Fruit fly (Drosophila melanogaster) Kc167 (cell line): ENCODE measurements around the gene CG11382.

Source experiments
- Myc ChIP-seq: fragments of >200 bp; optimal IDR thresholded peaks from 2 replicates; lab custom pipeline; 2017; ENCODE audit warnings: missing external identifiers
- Sin3A ChIP-seq: fragments of >200 bp; optimal IDR thresholded peaks from 2 replicates; lab custom pipeline; 2018; ENCODE audit warnings: missing external identifiers
- h ChIP-seq: fragments of >200 bp; optimal IDR thresholded peaks from 3 replicates; lab custom pipeline; 2018; ENCODE audit warnings: missing external identifiers
- insv ChIP-seq: fragments of >200 bp; optimal IDR thresholded peaks from 3 replicates; lab custom pipeline; 2018; ENCODE audit warnings: missing external identifiers
- psq ChIP-seq: fragments of >200 bp; optimal IDR thresholded peaks from 2 replicates; lab custom pipeline; 2017; ENCODE audit warnings: missing external identifiers
- ttk ChIP-seq: sonication (Bioruptor generic); optimal IDR thresholded peaks from 2 replicates; lab custom pipeline; 2017; ENCODE audit warnings: missing external identifiers

Gene CG11382

DNA sequence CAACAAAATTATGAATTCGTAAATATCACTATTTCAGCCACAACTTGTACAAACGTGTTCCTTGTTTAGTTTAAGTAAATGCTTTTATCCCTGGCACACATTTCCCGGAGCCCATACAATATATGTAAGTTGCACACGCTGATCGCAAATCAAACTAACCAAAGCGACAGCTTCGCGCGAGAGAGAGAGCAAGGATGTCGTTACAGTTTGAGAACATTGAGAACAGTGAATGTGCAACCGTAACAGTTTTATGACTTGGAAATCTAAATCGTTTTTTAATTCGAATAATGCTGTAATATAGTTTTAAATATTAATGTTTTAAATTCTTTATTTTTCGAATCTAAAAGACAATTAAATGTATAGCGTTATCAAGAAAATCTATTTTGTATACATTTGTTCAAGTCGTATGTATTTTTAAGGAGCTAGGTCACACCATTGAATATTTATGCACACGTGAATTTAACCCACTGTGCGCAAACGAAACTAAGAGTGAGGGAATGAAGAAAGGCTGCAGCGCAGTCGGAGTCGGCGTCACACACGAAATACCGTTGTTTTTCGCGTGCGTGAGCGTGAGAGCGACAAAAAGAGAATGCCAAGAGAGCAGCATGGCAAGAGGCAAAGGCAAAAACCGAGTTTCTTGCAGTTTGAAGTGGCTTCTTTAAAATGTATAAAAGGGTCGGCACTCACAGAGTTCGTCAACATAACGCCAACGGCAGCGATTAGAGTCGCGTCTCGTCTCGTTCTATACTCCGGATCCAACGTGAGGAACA is at the start of gene CG11382:
TSS of gene CG11382 (plus strand) at position 720 of the 770 bp plus-strand sequence.
- TF ChIP-seq ttk (lab: Kevin White, UChicago) (no peak), h (no peak), Sin3A (lab: Kevin White, UChicago) (no peak)

DNA sequence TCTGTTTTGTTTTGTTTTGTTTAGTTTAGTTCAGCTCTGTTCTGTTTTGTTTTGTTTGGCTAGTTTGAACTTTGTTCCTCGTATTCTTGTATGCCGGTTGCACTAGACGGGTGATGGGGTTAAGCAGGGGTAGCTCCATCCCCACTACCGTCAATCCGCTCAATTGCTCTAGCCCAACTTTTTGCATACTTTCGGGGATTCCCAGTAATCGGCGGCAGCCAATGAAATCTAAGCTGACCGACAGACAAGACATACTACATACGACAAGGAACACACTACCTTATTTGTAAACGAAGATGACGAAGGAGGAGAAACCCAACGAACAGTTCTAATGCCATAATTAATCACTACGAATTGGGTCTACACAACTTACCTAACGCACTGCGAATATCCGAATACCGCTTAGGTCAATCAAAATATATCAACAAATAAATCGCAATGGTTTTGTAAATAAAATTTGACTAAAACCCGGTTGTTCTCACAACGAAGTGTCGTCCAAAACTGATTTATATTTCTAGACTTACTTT is 47.8 kb upstream of the CG11382 start, which contains the start of gene eIF4E7:
TSS of gene eIF4E7 (minus strand) at position 477 of the 527 bp plus-strand sequence.
- TF ChIP-seq h (no peak), psq (lab: Kevin White, UChicago) (no peak), insv (lab: Kevin White, UChicago) (no peak), Myc (no peak), ttk (lab: Kevin White, UChicago) (no peak), Sin3A (lab: Kevin White, UChicago) (no peak)

DNA sequence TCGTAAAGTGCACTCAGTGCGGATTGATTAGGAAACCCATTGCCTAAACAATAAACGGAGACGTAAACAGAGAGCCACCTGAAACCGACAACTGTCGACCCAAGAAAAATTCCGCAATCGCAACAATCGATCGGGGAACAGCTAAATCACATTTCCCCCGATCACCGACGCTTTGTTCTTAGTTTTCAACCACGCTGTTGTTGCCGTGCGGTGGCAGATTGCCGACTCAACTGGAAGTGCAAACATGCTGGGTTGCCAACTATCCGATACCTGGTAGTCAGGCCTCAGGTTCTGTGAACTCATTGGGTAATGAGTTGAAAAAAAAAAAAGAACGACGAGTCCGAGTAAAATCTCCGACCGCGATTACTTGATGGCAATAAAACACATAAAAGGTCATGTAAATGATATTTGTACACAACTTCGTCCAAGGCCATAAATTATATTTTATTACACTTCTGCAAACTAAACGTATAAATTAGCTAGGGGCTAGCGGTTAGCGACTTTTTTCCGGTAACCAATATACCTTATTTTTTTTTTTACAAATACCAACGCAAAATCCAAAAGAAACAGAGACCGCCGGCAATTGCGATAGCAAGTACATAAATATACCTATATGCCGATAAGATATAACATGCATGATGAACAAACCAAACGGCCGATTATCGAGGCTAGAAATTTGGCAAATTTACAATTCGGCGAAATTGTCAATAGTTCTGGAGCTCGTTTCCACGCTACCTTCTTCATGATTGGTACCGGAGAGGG is 39.5 kb upstream of the CG11382 start, which contains the start of gene CG11378:
TSS of gene CG11378 (plus strand) at position 712 of the 762 bp plus-strand sequence.
- TF ChIP-seq h (no peak), insv (lab: Kevin White, UChicago) (no peak), Sin3A (lab: Kevin White, UChicago) (no peak), ttk (lab: Kevin White, UChicago) (no peak), psq (lab: Kevin White, UChicago) (no peak), Myc (no peak)

- TF ChIP-seq Sin3A (lab: Kevin White, UChicago) (no peak), h (no peak), psq (lab: Kevin White, UChicago) (no peak)
These were observed 38.8 kb upstream of the CG11382 start for dm6 chrX:1171018-1171417.

DNA sequence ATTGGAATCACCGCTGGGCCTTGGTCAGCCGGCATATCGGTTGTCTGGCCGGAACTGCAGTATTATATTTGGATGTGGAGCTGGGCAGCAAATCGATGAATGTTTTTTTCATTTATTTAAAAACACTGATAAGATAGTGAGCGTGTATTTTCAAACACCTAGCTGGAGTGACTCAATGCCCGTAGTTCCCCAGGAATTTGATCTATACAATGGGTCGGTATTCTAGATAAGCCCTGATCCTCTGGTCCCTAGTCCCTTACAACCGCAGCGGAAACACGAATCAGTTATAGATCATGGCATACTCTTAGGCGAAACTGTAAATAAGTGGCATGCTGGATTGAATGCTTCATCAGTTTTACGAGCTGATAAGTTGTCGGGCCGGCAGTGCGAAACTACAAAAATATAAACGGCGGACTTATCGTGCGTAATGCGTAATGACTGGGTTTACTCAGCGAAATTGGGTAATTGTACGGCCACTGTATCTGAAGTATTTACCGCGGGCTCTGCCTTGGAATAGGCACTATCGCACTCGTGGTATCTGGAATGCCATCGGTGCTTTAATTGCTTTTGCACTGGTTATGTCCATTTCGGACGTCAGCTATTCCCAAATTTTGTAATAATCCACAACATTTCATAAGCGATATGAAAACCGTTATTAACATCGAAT is 36.9 kb upstream of the CG11382 start:
- TF ChIP-seq Sin3A (lab: Kevin White, UChicago) (no peak), ttk (lab: Kevin White, UChicago) (no peak), Myc (no peak), psq (lab: Kevin White, UChicago) (no peak), insv (lab: Kevin White, UChicago) (no peak), h (no peak)

- no peak for TF ChIP-seq insv (lab: Kevin White, UChicago)
These were observed 36.2 kb upstream of the CG11382 start for dm6 chrX:1173564-1173963.

dm6 chrX:1175993-1176392 is 33.8 kb upstream of the CG11382 start, which contains the start of gene CG11384:
Gene CG11384, minus strand, starts transcription at chrX:1176035.
- no peak for TF ChIP-seq Sin3A (lab: Kevin White, UChicago)
- TF ChIP-seq h = no peak
- TF ChIP-seq psq (lab: Kevin White, UChicago) = no peak
- no peak for TF ChIP-seq ttk (lab: Kevin White, UChicago)
- no peak for TF ChIP-seq Myc
- no peak for TF ChIP-seq insv (lab: Kevin White, UChicago)

- TF ChIP-seq ttk (lab: Kevin White, UChicago) (no peak), h (no peak), Sin3A (lab: Kevin White, UChicago) (no peak), Myc (no peak), insv (lab: Kevin White, UChicago) (no peak), psq (lab: Kevin White, UChicago) (no peak)
These were observed 29.9 kb upstream of the CG11382 start, which contains the start of gene CG11379 for dm6 chrX:1179865-1180264. Gene CG11379, plus strand, starts transcription at chrX:1180165.

DNA sequence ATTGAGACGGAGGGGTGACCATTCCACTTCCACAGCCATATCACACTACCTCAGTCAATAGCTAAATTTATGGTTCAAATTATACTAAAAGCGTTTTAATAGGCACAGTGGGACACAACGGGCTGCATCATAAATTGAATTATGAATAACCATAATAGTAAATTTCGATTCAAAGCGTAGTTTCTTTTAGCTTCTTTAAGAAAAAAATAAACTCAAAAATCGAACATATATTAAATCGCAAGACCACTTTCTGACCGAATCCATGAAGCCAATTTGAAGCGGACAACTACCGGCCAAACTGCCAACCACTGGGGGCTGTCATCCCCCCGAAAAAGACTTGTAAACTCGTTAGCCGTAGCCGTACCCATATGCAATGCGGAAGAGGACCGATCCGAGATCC is 28.9 kb upstream of the CG11382 start:
- no peak for TF ChIP-seq insv (lab: Kevin White, UChicago)
- TF ChIP-seq Sin3A (lab: Kevin White, UChicago) = no peak
- TF ChIP-seq ttk (lab: Kevin White, UChicago) = no peak
- no peak for TF ChIP-seq psq (lab: Kevin White, UChicago)
- TF ChIP-seq Myc = no peak
- TF ChIP-seq h = no peak

DNA sequence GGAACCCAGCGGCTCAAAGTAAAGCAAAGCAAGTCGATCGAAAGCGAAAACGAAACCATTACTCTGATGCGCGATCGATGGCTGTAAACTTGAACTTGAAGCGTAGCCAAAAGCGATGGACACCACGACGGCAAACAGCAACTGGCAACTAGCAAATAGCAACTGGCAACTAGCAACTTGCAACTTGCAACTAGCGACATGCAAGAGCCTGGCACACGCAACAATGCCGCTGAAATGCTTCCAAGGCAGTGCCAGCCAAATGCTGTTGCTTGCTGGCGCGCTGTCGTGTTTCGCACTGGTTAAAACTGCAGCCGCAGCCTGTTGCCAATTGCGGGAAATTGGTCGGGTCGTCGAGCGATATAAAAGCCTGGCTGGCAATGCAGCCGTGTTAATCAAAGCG is 28.4 kb upstream of the CG11382 start, which contains the start of gene CG14627:
TSS of gene CG14627 (plus strand) at position 301 of the 400 bp plus-strand sequence.
- TF ChIP-seq Myc (no peak), ttk (lab: Kevin White, UChicago) (no peak), h (no peak), Sin3A (lab: Kevin White, UChicago) (no peak), psq (lab: Kevin White, UChicago) (no peak), insv (lab: Kevin White, UChicago) (no peak)

DNA sequence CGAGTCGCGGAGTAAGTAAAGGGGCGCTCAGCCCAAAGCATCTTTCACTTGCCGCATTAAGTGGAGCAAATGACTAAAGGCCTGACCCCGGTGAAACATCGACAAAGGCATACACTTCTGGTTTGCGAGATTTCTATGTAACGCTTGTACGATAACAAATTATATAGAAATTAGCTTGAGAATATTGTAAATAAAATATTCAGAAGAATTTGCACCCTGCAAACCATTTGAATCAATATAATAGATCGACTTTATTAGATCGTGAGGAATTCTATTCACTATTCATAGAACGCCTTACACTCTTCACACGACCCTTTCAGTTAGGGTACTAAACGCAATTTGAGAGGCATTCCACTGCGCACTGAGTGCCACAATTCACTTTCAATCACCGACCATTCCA is 26.0 kb upstream of the CG11382 start:
- TF ChIP-seq insv (lab: Kevin White, UChicago) = no peak

dm6 chrX:1184478-1184877 is 25.3 kb upstream of the CG11382 start, which contains the start of gene CG14626:
Gene CG14626, plus strand, starts transcription at chrX:1184778.
- TF ChIP-seq Myc (no peak), h (no peak), insv (lab: Kevin White, UChicago) (no peak), Sin3A (lab: Kevin White, UChicago) (no peak), psq (lab: Kevin White, UChicago) (no peak), ttk (lab: Kevin White, UChicago) (no peak)
